Fruit fly (Drosophila melanogaster): Measurements from ENCODE around the gene CG31697.
A peak's percentile ranks its signal among the peaks of the same experiment; 100 is the strongest.

Gene CG31697

DNA sequence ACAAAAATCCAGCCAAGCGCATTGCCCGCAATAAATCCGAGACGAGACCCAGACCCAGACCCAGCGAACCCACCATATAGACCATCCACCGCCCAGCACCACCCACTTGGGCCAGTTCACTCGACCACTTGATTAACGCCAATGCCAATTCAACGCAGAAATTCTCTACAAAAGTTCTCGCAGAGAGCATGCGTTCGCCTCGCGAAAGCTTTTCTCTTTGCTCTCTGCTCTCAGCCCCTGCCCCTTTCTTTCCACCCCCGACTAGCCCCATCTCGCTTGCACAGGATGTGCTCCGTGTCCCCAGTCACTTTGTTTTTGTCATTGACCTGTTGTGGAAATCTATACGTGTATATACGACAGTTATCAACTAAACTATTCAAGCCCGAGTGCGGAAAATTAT, 15.6 kb upstream of the CG31697 start:
- TF ChIP-seq chm (GFP tag; IDR thresholded peaks at IDR 0.05) (0 out of 2 replicates have a peak, but pooled peaks have one; percentile 39), CG11093 (GFP tag; IDR thresholded peaks at IDR 0.05) (no peak), CG34422 (GFP tag; IDR thresholded peaks at IDR 0.05) (0 out of 3 replicates have a peak, but pooled peaks have one; percentile 18), CG13287 (GFP tag; IDR thresholded peaks at IDR 0.05; ENCODE audit: partially characterized antibody) (peak; percentile 24; the same call in 1 of the 2 replicates), amos (GFP tag; IDR thresholded peaks at IDR 0.05; ENCODE audit: partially characterized antibody) (no peak), TFAM (GFP tag; optimal IDR thresholded peaks at IDR 0.05) (no peak), CG8765 (GFP tag; IDR thresholded peaks at IDR 0.05) (no peak), scrt (GFP tag; optimal IDR thresholded peaks at IDR 0.05) (peak; percentile 80), Xrp1 (GFP tag; IDR thresholded peaks at IDR 0.05) (no peak), pzg (GFP tag; optimal IDR thresholded peaks at IDR 0.05) (peak; percentile 12), Trl (optimal IDR thresholded peaks at IDR 0.05) (peak; percentile 56 to 80), Trl (GFP tag; optimal IDR thresholded peaks at IDR 0.05) (no peak), sug (tag; optimal IDR thresholded peaks at IDR 0.05) (no peak), sisA (GFP tag; IDR thresholded peaks at IDR 0.05) (no peak), Deaf1 (tag; optimal IDR thresholded peaks at IDR 0.05) (peak; percentile 22), ro (GFP tag; IDR thresholded peaks at IDR 0.05) (no peak), toy (GFP tag; IDR thresholded peaks at IDR 0.05) (no peak), CG14860 (GFP tag; IDR thresholded peaks at IDR 0.05; ENCODE audit: partially characterized antibody) (no peak), onecut (GFP tag; IDR thresholded peaks at IDR 0.05) (peak; percentile 19; the same call in 1 of the 2 replicates), Nf-YC (tag; optimal IDR thresholded peaks at IDR 0.05) (peak; percentile 13), Hey (tag; optimal IDR thresholded peaks at IDR 0.05) (no peak), psq (GFP tag; optimal IDR thresholded peaks at IDR 0.05) (no peak), CG18011 (GFP tag; optimal IDR thresholded peaks at IDR 0.05) (no peak), ewg (GFP tag; optimal IDR thresholded peaks at IDR 0.05) (peak; percentile 87), chinmo (GFP tag; IDR thresholded peaks at IDR 0.05; ENCODE audit: partially characterized antibody) (peak; percentile 44; the same call in 1 of the 4 replicates), seq (GFP tag; IDR thresholded peaks at IDR 0.05) (peak; percentile 52; the same call in 1 of the 2 replicates), Bgb (GFP tag; IDR thresholded peaks at IDR 0.05; ENCODE audit: partially characterized antibody) (peak; percentile 18; the same call in 1 of the 2 replicates), ATbp (GFP tag; optimal IDR thresholded peaks at IDR 0.05) (no peak), CG15011 (GFP tag; optimal IDR thresholded peaks at IDR 0.05) (no peak), dan (GFP tag; IDR thresholded peaks at IDR 0.05) (no peak), gro (GFP tag; optimal IDR thresholded peaks at IDR 0.05) (no peak), CG10366 (GFP tag; IDR thresholded peaks at IDR 0.05) (no peak), CG32767 (GFP tag; IDR thresholded peaks at IDR 0.05) (peak; percentile 35; the same call in 1 of the 2 replicates), Dref (GFP tag; IDR thresholded peaks at IDR 0.05) (0 out of 2 replicates have a peak, but pooled peaks have one; percentile 22), CG4404 (GFP tag; IDR thresholded peaks at IDR 0.05) (0 out of 2 replicates have a peak, but pooled peaks have one; percentile 15), CG10565 (GFP tag; optimal IDR thresholded peaks at IDR 0.05) (no peak), abd-A (tag; optimal IDR thresholded peaks at IDR 0.05) (peak; percentile 46)

DNA sequence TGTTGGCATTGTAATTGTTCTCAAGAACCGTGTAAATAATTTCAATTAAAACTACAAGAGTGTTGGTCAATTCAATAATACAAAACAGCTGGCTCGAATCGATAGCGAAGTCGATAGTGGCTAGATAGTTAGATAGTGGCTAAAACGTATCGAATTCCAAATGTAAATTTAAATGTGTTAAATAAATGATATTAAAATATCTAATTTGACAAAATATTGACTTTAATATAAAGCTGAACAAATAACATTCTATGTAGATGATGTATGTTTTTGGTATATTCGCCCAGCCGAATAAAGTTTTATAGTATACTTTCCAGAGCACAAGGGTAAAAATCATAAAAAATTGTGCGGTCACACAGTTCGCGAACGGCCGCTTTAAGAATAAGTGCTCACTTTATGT, 8.9 kb upstream of the CG31697 start, which contains the start of the genes Dpm1 and CG10137:
Dpm1 (minus strand) TSS at position 53 of the 400 bp plus-strand sequence.
CG10137 (plus strand) TSS at position 371 of the 400 bp plus-strand sequence.
- peak; percentile 12 for TF ChIP-seq CG17829 (tag; optimal IDR thresholded peaks at IDR 0.05)
- no peak for TF ChIP-seq CG12942 (GFP tag; optimal IDR thresholded peaks at IDR 0.05)
- TF ChIP-seq CG2712 (tag; optimal IDR thresholded peaks at IDR 0.05) = peak; percentile 23
- no peak for TF ChIP-seq luna (GFP tag; optimal IDR thresholded peaks at IDR 0.05)
- TF ChIP-seq Opbp (GFP tag; IDR thresholded peaks at IDR 0.05; ENCODE audit: partially characterized antibody) = peak; percentile 78
- TF ChIP-seq zen2 (GFP tag; IDR thresholded peaks at IDR 0.05; ENCODE audit: partially characterized antibody) = peak; percentile 53; the same call in 1 of the 3 replicates
- TF ChIP-seq PHDP (tag; optimal IDR thresholded peaks at IDR 0.05) = peak; percentile 1
- peak; percentile 20 for TF ChIP-seq CG8924 (tag; optimal IDR thresholded peaks at IDR 0.05)
- peak; percentile 11 for TF ChIP-seq sd (tag; optimal IDR thresholded peaks at IDR 0.05)
- TF ChIP-seq CG10147 (GFP tag; optimal IDR thresholded peaks at IDR 0.05) = peak; percentile 12
- TF ChIP-seq amos (GFP tag; IDR thresholded peaks at IDR 0.05; ENCODE audit: partially characterized antibody) = peak; percentile 70
- peak; percentile 44 for TF ChIP-seq CoRest (tag; optimal IDR thresholded peaks at IDR 0.05)
- no peak for TF ChIP-seq esg (GFP tag; conservative IDR thresholded peaks at IDR 0.05)
- no peak for TF ChIP-seq CG10654 (GFP tag; optimal IDR thresholded peaks at IDR 0.05)
- no peak for TF ChIP-seq Hr39 (optimal IDR thresholded peaks at IDR 0.05)
- no peak for TF ChIP-seq CG43689 (GFP tag; IDR thresholded peaks at IDR 0.05)
- TF ChIP-seq Sry-δ (GFP tag; optimal IDR thresholded peaks at IDR 0.05) = peak; percentile 35

Data from whole organism, embryonic.